Fruit fly (Drosophila melanogaster): ENCODE measurements around the gene strat.

strat gene

DNA sequence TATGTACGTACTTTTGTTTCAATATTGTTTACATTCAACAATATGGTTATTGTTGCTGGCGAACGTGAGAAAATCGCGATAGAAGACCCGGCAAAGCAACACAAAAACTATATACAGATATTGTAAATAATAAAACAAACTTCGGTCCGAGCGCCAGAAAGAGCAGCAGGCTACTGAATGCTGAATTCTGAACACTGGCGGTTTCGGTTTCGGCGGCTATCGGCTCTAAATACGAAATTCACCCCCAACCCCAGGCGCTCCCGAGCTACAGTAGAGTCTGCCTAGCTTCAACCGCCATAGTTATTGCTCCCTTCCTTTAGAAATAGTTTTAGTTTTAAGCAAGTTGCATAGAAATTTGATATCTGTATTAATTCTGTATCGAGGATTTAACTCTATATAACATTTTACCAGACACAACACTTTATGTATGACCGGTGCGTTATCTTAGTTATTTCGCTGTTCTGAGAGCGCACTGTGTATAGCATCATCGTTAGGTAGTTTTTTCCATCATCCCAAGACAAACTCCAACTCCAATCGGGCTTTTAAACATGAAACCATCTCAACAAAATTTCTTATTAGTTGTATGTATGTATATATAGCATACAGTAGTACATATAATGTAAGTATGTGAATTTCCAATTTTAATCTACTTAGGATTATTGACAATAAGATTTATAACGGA is 42.3 kb downstream of the strat start, which contains the start of gene CG7627 (continued):
- peak; percentile 67 for TF ChIP-seq pb (GFP tag; optimal IDR thresholded peaks at IDR 0.05)
- peak; percentile 62 for TF ChIP-seq Hand (GFP tag; optimal IDR thresholded peaks at IDR 0.05)
- TF ChIP-seq Sry-δ (GFP tag; optimal IDR thresholded peaks at IDR 0.05), result peak; percentile 48
- TF ChIP-seq CG3065 (GFP tag; optimal IDR thresholded peaks at IDR 0.05), result no peak
- peak; percentile 26 for TF ChIP-seq CG18011 (GFP tag; optimal IDR thresholded peaks at IDR 0.05)
- TF ChIP-seq Gsc (GFP tag; IDR thresholded peaks at IDR 0.05), result no peak
- TF ChIP-seq Stat92E (GFP tag; optimal IDR thresholded peaks at IDR 0.05), result no peak
- TF ChIP-seq aop (GFP tag; IDR thresholded peaks at IDR 0.05), result no peak
- peak; percentile 83 for TF ChIP-seq cwo (GFP tag; optimal IDR thresholded peaks at IDR 0.05)
- peak; percentile 88 for TF ChIP-seq CG2678 (tag; optimal IDR thresholded peaks at IDR 0.05)
- no peak for TF ChIP-seq Dp (GFP tag; optimal IDR thresholded peaks at IDR 0.05)
- TF ChIP-seq disco-r (GFP tag; optimal IDR thresholded peaks at IDR 0.05), result peak; percentile 74
- peak; percentile 77 for TF ChIP-seq esg (GFP tag; conservative IDR thresholded peaks at IDR 0.05)
- peak; percentile 57 for TF ChIP-seq CG4328 (GFP tag; optimal IDR thresholded peaks at IDR 0.05)
- peak; percentile 74; the same call in 2 of the 3 replicates for TF ChIP-seq CG6175 (GFP tag; IDR thresholded peaks at IDR 0.05)
- peak; percentile 94 for TF ChIP-seq row (GFP tag; IDR thresholded peaks at IDR 0.05)
- TF ChIP-seq Mrtf (GFP tag; IDR thresholded peaks at IDR 0.05), result peak; percentile 80
- peak; percentile 83 for TF ChIP-seq Ptx1 (GFP tag; IDR thresholded peaks at IDR 0.05)
- TF ChIP-seq Camta (GFP tag; optimal IDR thresholded peaks at IDR 0.05), result peak; percentile 47
- TF ChIP-seq CG43689 (GFP tag; IDR thresholded peaks at IDR 0.05), result no peak
- peak; percentile 65 for TF ChIP-seq CG15696 (tag; optimal IDR thresholded peaks at IDR 0.05)
- TF ChIP-seq yki (optimal IDR thresholded peaks at IDR 0.05), result no peak
- TF ChIP-seq ac (GFP tag; optimal IDR thresholded peaks at IDR 0.05), result no peak
- TF ChIP-seq CG31441 (GFP tag; IDR thresholded peaks at IDR 0.05), result peak; percentile 81
- peak; percentile 87 for TF ChIP-seq CG7786 (GFP tag; optimal IDR thresholded peaks at IDR 0.05)
- TF ChIP-seq CG18619 (GFP tag; optimal IDR thresholded peaks at IDR 0.05), result peak; percentile 71
- no peak for TF ChIP-seq E2f2 (GFP tag; IDR thresholded peaks at IDR 0.05)
- TF ChIP-seq p53 (GFP tag; optimal IDR thresholded peaks at IDR 0.05), result peak; percentile 9
- no peak for TF ChIP-seq CG11398 (GFP tag; optimal IDR thresholded peaks at IDR 0.05)
- TF ChIP-seq Hr51 (GFP tag; optimal IDR thresholded peaks at IDR 0.05), result peak; percentile 21 to 77
- no peak for TF ChIP-seq CG2129 (GFP tag; IDR thresholded peaks at IDR 0.05; ENCODE audit: partially characterized antibody)
- no peak for TF ChIP-seq HLH4C (GFP tag; IDR thresholded peaks at IDR 0.05; ENCODE audit: partially characterized antibody)
- TF ChIP-seq Eip74EF (GFP tag; optimal IDR thresholded peaks at IDR 0.05), result peak in 1 of 2 experiments; percentile 41
- TF ChIP-seq fd3F (GFP tag; optimal IDR thresholded peaks at IDR 0.05), result peak; percentile 60
- TF ChIP-seq CG13296 (GFP tag; optimal IDR thresholded peaks at IDR 0.05), result peak; percentile 67
- TF ChIP-seq tio (GFP tag; optimal IDR thresholded peaks at IDR 0.05), result peak; percentile 69
- TF ChIP-seq CG16779 (GFP tag; IDR thresholded peaks at IDR 0.05), result 0 out of 2 replicates have a peak, but pooled peaks have one; percentile 34
- peak; percentile 82 for TF ChIP-seq CG9727 (GFP tag; optimal IDR thresholded peaks at IDR 0.05)
- TF ChIP-seq Antp (GFP tag; optimal IDR thresholded peaks at IDR 0.05), result peak; percentile 70
- peak; percentile 66 for TF ChIP-seq Asciz (GFP tag; optimal IDR thresholded peaks at IDR 0.05)
- TF ChIP-seq E2f1 (GFP tag; IDR thresholded peaks at IDR 0.05), result peak; percentile 63
- TF ChIP-seq dm (GFP tag; optimal IDR thresholded peaks at IDR 0.05), result peak; percentile 52
- peak; percentile 52 for TF ChIP-seq NfI (GFP tag; optimal IDR thresholded peaks at IDR 0.05)
- TF ChIP-seq Mad (GFP tag; optimal IDR thresholded peaks at IDR 0.05), result no peak
- peak; percentile 79 for TF ChIP-seq Sox100B (GFP tag; optimal IDR thresholded peaks at IDR 0.05)
- TF ChIP-seq H2.0 (GFP tag; IDR thresholded peaks at IDR 0.05), result peak; percentile 66
- TF ChIP-seq Dbx (GFP tag; IDR thresholded peaks at IDR 0.05), result peak; percentile 85
- TF ChIP-seq Fer3 (tag; optimal IDR thresholded peaks at IDR 0.05), result peak; percentile 82
- TF ChIP-seq bowl (GFP tag; IDR thresholded peaks at IDR 0.05), result no peak

All from whole organism, embryonic.